Fruit fly (Drosophila melanogaster) whole organism, wandering third instar larva: ENCODE measurements around the gene CG34165.

ENCODE experiments used
- Abd-B ChIP-seq: fragments of >200 bp; optimal IDR thresholded peaks from 2 replicates; lab custom pipeline; 2017; ENCODE audit warnings: missing biosample characterization, missing genetic modification characterization
- Dfd ChIP-seq: fragments of >200 bp; optimal IDR thresholded peaks from 2 replicates; lab custom pipeline; 2017; ENCODE audit warnings: missing biosample characterization, missing genetic modification characterization
- GATAd ChIP-seq: sonication (Bioruptor generic); optimal IDR thresholded peaks from 2 replicates; lab custom pipeline; 2016; ENCODE audit warnings: missing biosample characterization, missing genetic modification characterization
- HLH106 ChIP-seq: fragments of 200-800 bp; optimal IDR thresholded peaks from 3 replicates; lab custom pipeline; 2019; ENCODE audit warnings: missing biosample characterization, mild to moderate bottlenecking, missing genetic modification characterization, moderate library complexity
- Hnf4 ChIP-seq: fragments of 200-800 bp; sonication (Bioruptor generic); optimal IDR thresholded peaks from 2 replicates; lab custom pipeline; 2016; ENCODE audit warnings: missing biosample characterization, mild to moderate bottlenecking, missing genetic modification characterization
- Hr78 ChIP-seq: fragments of >200 bp; optimal IDR thresholded peaks from 2 replicates; lab custom pipeline; 2017; ENCODE audit warnings: missing biosample characterization, missing genetic modification characterization
- Hr83 ChIP-seq: fragments of 200-300 bp; sonication (Bioruptor generic); optimal IDR thresholded peaks from 2 replicates; lab custom pipeline; 2016; ENCODE audit warnings: missing biosample characterization, mild to moderate bottlenecking, missing genetic modification characterization, moderate library complexity; ENCODE audit not compliant: poor library complexity, severe bottlenecking
- Jra ChIP-seq: sonication (Bioruptor generic); optimal IDR thresholded peaks from 2 replicates; lab custom pipeline; 2016; ENCODE audit warnings: missing biosample characterization, missing genetic modification characterization
- Myc ChIP-seq: fragments of >200 bp; optimal IDR thresholded peaks from 2 replicates; lab custom pipeline; 2017
- N ChIP-seq: fragments of >200 bp; optimal IDR thresholded peaks from 2 replicates; lab custom pipeline; 2018; ENCODE audit warnings: missing biosample characterization, missing external identifiers, missing genetic modification characterization
- OdsH ChIP-seq: fragments of 200-800 bp; sonication (Bioruptor generic); optimal IDR thresholded peaks from 2 replicates; lab custom pipeline; 2016; ENCODE audit warnings: missing biosample characterization, mild to moderate bottlenecking, missing genetic modification characterization
- Rel ChIP-seq, 2 experiments: fragments of 200-800 bp; sonication (Bioruptor generic) in 1 of 2; optimal IDR thresholded peaks; 2 replicates in 1 of 2; 3 replicates in 1 of 2; lab custom pipeline; 2016 to 2019; ENCODE audit warnings: mild to moderate bottlenecking in 2 of 2, missing biosample characterization in 2 of 2, missing genetic modification characterization in 2 of 2, moderate library complexity in 1 of 2
- Sp1 ChIP-seq: fragments of 200-800 bp; sonication (Bioruptor generic); optimal IDR thresholded peaks from 3 replicates; lab custom pipeline; 2019; ENCODE audit warnings: missing biosample characterization, mild to moderate bottlenecking, missing genetic modification characterization, moderate library complexity
- Vsx2 ChIP-seq: fragments of 200-300, 225-300 bp; sonication (Bioruptor generic); optimal IDR thresholded peaks from 2 replicates; lab custom pipeline; 2018; ENCODE audit warnings: missing biosample characterization, missing genetic modification characterization; ENCODE audit not compliant: partially characterized antibody
- br ChIP-seq: fragments of 200-800 bp; sonication (Bioruptor generic); optimal IDR thresholded peaks from 2 replicates; lab custom pipeline; 2016; ENCODE audit warnings: missing biosample characterization, missing genetic modification characterization
- brk ChIP-seq: fragments of 200-800 bp; sonication (Bioruptor generic); optimal IDR thresholded peaks from 2 replicates; lab custom pipeline; 2016; ENCODE audit warnings: missing biosample characterization, mild to moderate bottlenecking, missing genetic modification characterization
- dsf ChIP-seq: sonication (Bioruptor generic); optimal IDR thresholded peaks from 2 replicates; lab custom pipeline; 2016; ENCODE audit warnings: missing biosample characterization, missing genetic modification characterization, borderline replicate concordance
- ey ChIP-seq: fragments of 200-800 bp; sonication (Bioruptor generic); optimal IDR thresholded peaks from 2 replicates; lab custom pipeline; 2016; ENCODE audit warnings: missing biosample characterization, missing genetic modification characterization
- foxo ChIP-seq, 2 experiments: fragments of 200-800 bp; sonication (Bioruptor generic); optimal IDR thresholded peaks; 2 replicates in 1 of 2; 3 replicates in 1 of 2; lab custom pipeline; 2016 to 2017; ENCODE audit warnings: missing biosample characterization in 2 of 2, missing genetic modification characterization in 2 of 2
- fru ChIP-seq: fragments of 200-800 bp; sonication (Bioruptor generic); optimal IDR thresholded peaks from 3 replicates; lab custom pipeline; 2016; ENCODE audit warnings: missing biosample characterization, mild to moderate bottlenecking, missing genetic modification characterization
- h ChIP-seq: fragments of 200-800 bp; sonication (Bioruptor generic); optimal IDR thresholded peaks from 3 replicates; lab custom pipeline; 2016; ENCODE audit warnings: missing biosample characterization, mild to moderate bottlenecking, missing genetic modification characterization
- lola ChIP-seq: fragments of >200 bp; optimal IDR thresholded peaks from 2 replicates; lab custom pipeline; 2017; ENCODE audit warnings: missing biosample characterization, missing genetic modification characterization
- pan ChIP-seq: fragments of >200 bp; optimal IDR thresholded peaks from 2 replicates; lab custom pipeline; 2017
- psq ChIP-seq: fragments of 200-800 bp; sonication (Bioruptor generic); optimal IDR thresholded peaks from 3 replicates; lab custom pipeline; 2017; ENCODE audit warnings: missing biosample characterization, mild to moderate bottlenecking, missing genetic modification characterization, moderate library complexity
- rgr ChIP-seq: fragments of 200-800 bp; sonication (Bioruptor generic); optimal IDR thresholded peaks from 3 replicates; lab custom pipeline; 2016; ENCODE audit warnings: missing biosample characterization, mild to moderate bottlenecking, missing genetic modification characterization
- sage ChIP-seq: fragments of 200-800 bp; sonication (Bioruptor generic); optimal IDR thresholded peaks from 2 replicates; lab custom pipeline; 2016; ENCODE audit warnings: missing biosample characterization, mild to moderate bottlenecking, missing genetic modification characterization
- sv ChIP-seq: fragments of 200-800 bp; sonication (Bioruptor generic); optimal IDR thresholded peaks from 3 replicates; lab custom pipeline; 2016; ENCODE audit warnings: missing biosample characterization, missing genetic modification characterization
- tai ChIP-seq: sonication (Bioruptor generic); optimal IDR thresholded peaks from 2 replicates; lab custom pipeline; 2016; ENCODE audit warnings: missing biosample characterization, missing genetic modification characterization
- usp ChIP-seq: fragments of >200 bp; optimal IDR thresholded peaks from 2 replicates; lab custom pipeline; 2017; ENCODE audit warnings: missing biosample characterization, missing genetic modification characterization
- woc ChIP-seq: sonication (Bioruptor generic); optimal IDR thresholded peaks from 2 replicates; lab custom pipeline; 2016; ENCODE audit warnings: missing biosample characterization, mild to moderate bottlenecking, missing genetic modification characterization

CG34165 gene

DNA sequence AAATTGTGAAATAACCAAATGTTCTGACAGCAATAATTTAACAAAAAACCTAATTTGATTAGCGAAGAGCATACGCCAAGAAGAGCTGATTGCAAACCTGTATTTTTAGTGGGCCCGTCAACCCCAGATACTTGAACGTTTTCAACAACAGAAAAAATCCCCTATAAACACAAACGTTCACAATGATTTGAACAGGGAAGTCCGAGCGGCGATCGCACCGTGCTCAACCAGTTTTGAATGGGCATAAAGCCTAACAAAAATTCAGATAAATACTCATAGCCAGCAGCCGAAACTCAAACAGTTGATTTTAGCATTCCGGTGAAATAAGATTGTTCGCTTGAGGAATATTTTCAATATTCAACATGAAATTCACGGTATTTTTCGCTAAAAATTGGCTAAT is at the start of gene CG34165:
CG34165 (plus strand) TSS at position 284 of the 400 bp plus-strand sequence.
- TF ChIP-seq Rel (GFP tag; optimal IDR thresholded peaks at IDR 0.05; lab: Kevin White, UChicago) (no peak), Rel (tag; optimal IDR thresholded peaks at IDR 0.05; lab: Kevin White, UChicago) (peak; percentile 90), Vsx2 (GFP tag; lab: Kevin White, UChicago) (no peak)

DNA sequence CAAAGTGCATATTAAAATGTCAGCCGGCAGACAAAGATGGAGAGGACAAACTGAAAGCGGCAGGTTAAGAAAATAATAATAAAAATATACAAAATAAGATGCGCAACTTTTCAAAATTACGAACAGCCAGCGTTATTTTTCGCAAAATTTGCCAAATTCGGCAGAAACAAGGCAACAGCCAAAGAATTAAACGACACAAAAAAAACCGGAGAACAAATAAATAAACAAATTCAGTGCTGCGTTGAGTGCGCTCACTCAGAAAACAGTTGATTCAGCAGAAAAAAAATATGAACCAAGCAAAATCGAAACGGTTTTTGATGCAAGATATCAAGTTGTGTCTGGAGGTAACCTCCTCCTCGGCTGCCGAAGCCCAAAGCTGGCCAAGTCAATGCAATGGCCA is 49.2 kb upstream of the CG34165 start:
- TF ChIP-seq Hr83 (GFP tag; lab: Kevin White, UChicago): no peak
- no peak for TF ChIP-seq OdsH (GFP tag; lab: Kevin White, UChicago)
- no peak for TF ChIP-seq psq (GFP tag; lab: Kevin White, UChicago)
- no peak for TF ChIP-seq GATAd (GFP tag; lab: Kevin White, UChicago)
- TF ChIP-seq sage: no peak
- no peak for TF ChIP-seq rgr
- no peak for TF ChIP-seq usp (GFP tag; lab: Kevin White, UChicago)
- no peak for TF ChIP-seq sv (GFP tag; lab: Kevin White, UChicago)
- no peak for TF ChIP-seq Jra (GFP tag; lab: Kevin White, UChicago)
- TF ChIP-seq Hr78 (GFP tag; lab: Kevin White, UChicago): no peak
- no peak for TF ChIP-seq br (GFP tag; lab: Kevin White, UChicago)
- TF ChIP-seq Sp1 (GFP tag; lab: Kevin White, UChicago): no peak
- TF ChIP-seq HLH106 (tag; lab: Kevin White, UChicago): no peak
- no peak for TF ChIP-seq pan (lab: Kevin White, UChicago)
- TF ChIP-seq brk (GFP tag; lab: Kevin White, UChicago): no peak
- no peak for TF ChIP-seq Vsx2 (GFP tag; lab: Kevin White, UChicago)
- no peak for TF ChIP-seq dsf (GFP tag; lab: Kevin White, UChicago)
- TF ChIP-seq Abd-B (GFP tag; lab: Kevin White, UChicago): no peak
- no peak for TF ChIP-seq Myc
- no peak for TF ChIP-seq ey (GFP tag; lab: Kevin White, UChicago)

DNA sequence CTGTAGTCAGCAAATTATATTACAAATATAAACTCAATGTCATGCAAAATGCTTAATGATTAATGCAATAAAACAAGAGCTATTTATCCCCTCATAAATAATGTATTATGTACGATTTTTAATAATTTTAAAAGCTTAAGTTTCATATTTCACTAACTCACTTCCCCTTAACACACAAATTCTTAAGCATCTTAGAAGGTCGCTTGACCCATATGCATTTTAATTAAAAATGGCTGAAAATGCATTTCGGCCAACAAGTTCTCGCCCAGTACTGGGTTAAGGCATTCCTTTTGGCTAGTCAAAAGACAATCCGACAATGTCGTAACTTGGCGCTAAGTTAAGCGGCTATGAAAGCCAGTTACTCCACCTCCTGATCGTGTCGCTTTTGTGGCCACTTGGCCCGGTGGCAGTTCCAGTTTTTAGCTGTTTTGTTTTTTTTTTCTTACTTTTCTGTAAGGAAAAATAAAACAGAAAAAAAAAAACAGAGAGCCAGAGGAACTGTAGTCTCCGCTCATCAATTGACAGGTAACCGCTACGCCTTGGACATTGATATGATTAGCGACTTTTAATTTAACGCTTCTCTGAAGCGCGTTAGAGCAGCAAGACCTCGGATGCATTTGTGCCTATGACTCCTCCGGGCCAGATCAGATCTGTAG is 48.5 kb upstream of the CG34165 start:
- TF ChIP-seq pan (lab: Kevin White, UChicago) (no peak), Hnf4 (GFP tag; lab: Kevin White, UChicago) (no peak), foxo (GFP tag; optimal IDR thresholded peaks at IDR 0.05; lab: Kevin White, UChicago) (no peak), sv (GFP tag; lab: Kevin White, UChicago) (no peak), GATAd (GFP tag; lab: Kevin White, UChicago) (no peak), Vsx2 (GFP tag; lab: Kevin White, UChicago) (no peak)

DNA sequence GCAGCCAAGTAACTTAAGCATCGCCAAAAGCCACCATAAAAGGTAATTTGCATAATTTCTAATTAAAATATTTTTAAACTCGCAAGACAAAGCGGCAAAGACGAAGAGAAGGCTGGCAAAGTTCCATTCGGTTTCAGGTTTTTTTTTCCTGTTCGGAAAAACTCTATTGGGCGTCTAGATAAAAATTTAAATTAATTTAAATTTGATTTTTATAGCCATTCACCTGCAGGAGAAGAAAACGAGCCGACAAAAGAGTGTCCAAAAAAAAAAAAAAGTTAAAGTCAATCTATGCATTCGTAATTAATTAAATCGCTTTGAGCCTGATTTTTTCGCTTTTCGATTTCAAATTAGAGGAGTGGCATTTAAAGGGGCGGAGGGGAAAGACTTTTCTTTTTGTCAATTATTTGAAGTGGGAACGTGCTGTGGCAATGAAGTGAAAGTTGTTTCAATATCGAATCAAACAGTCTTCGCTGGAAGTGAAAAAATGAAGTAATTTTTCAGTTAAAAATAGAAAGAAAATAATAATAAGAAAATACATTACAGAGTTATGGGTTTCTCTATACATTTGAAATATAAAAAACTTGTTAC is 45.2 kb upstream of the CG34165 start:
- no peak for TF ChIP-seq Vsx2 (GFP tag; lab: Kevin White, UChicago)
- no peak for TF ChIP-seq br (GFP tag; lab: Kevin White, UChicago)
- TF ChIP-seq Hr78 (GFP tag; lab: Kevin White, UChicago): no peak
- TF ChIP-seq fru (GFP tag; lab: Kevin White, UChicago): no peak

DNA sequence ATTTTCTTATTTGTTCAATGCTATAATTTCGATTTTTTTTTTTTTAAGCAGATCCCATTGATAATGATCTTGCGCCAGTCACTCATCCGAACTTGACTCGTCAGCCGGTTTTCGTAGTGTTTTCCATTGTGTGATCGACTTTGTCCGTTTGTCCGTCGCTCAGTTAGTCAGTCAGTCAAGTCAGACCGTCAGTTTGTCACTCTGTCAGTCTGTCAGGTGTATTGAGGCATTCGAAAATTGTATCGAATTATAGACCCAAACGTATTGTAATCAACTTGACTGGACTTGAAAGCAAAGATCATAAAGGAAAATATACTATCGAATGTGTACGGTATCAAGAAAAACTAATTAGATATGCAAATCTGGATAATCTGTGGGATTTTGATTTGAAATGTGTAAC is 44.6 kb upstream of the CG34165 start:
- TF ChIP-seq dsf (GFP tag; lab: Kevin White, UChicago) (no peak), Jra (GFP tag; lab: Kevin White, UChicago) (no peak), pan (lab: Kevin White, UChicago) (no peak), lola (no peak), GATAd (GFP tag; lab: Kevin White, UChicago) (no peak), Hr78 (GFP tag; lab: Kevin White, UChicago) (no peak), sage (no peak), Dfd (no peak), Vsx2 (GFP tag; lab: Kevin White, UChicago) (no peak), fru (GFP tag; lab: Kevin White, UChicago) (no peak)

DNA sequence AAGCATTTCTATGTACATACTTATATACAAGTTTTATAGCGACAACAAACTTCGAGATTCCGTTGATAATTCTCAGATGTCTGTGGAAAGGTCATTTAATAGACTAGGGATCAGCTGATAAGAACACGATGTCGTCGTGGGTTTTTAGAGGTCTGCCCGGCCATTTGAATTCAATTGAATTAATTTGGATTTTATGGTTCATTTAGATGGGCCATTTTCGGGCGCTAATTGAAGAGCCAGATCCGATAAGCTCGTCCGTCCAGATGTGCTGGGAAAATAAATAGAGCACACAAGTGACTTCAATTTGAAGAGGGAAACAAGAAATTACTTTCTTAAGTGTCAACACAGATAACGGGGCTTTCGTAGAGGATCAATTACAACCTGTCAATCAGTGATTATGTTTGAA is 39.9 kb upstream of the CG34165 start:
- TF ChIP-seq sv (GFP tag; lab: Kevin White, UChicago) (no peak), sage (no peak), Myc (no peak), Hnf4 (GFP tag; lab: Kevin White, UChicago) (no peak), h (no peak), tai (GFP tag; lab: Kevin White, UChicago) (no peak), Jra (GFP tag; lab: Kevin White, UChicago) (no peak), woc (GFP tag; lab: Kevin White, UChicago) (no peak), N (GFP tag; lab: Kevin White, UChicago) (no peak)
